Worm (Caenorhabditis elegans) whole organism, L1 larva: Measurements from ENCODE around the gene hlh-34.

ENCODE experiments used
- Y116A8C.19 ChIP-seq: sonication (generic microtip); optimal IDR thresholded peaks from 2 replicates; lab custom pipeline; 2016; ENCODE audit warnings: missing compliant biosample characterization, missing genetic modification characterization, borderline replicate concordance
- aha-1 ChIP-seq: fragments of 150-350 bp; optimal IDR thresholded peaks from 2 replicates; lab custom pipeline; 2014; ENCODE audit warnings: missing biosample characterization, missing genetic modification characterization
- alr-1 ChIP-seq: fragments of 200-800 bp; sonication (Bioruptor generic); optimal IDR thresholded peaks from 2 replicates; lab custom pipeline; 2018; ENCODE audit warnings: borderline replicate concordance, mild to moderate bottlenecking, missing genetic modification characterization, missing compliant biosample characterization
- blmp-1 ChIP-seq: fragments of 150-350 bp; optimal IDR thresholded peaks from 2 replicates; lab custom pipeline; 2014; ENCODE audit warnings: missing biosample characterization, missing genetic modification characterization
- ceh-63 ChIP-seq: fragments of 200-800 bp; sonication (Bioruptor generic); optimal IDR thresholded peaks from 2 replicates; lab custom pipeline; 2018; ENCODE audit warnings: mild to moderate bottlenecking, missing genetic modification characterization, missing compliant biosample characterization
- ceh-90 ChIP-seq: sonication (generic microtip); optimal IDR thresholded peaks from 2 replicates; lab custom pipeline; 2016; ENCODE audit warnings: missing genetic modification characterization, missing compliant biosample characterization
- efl-1 ChIP-seq, 4 experiments: fragments of 150-350 bp; optimal IDR thresholded peaks in 3 of 4; peaks in 1 of 4; 1 replicate in 1 of 4; 2 replicates in 3 of 4; lab custom pipeline; 2014; ENCODE audit warnings: missing biosample characterization in 2 of 4, missing genetic modification characterization in 2 of 4, missing genetic modification reagents in 2 of 4
- egl-27 ChIP-seq, 2 experiments: fragments of 150-350 bp in 1 of 2; sonication (generic microtip); optimal IDR thresholded peaks; 3 replicates each; lab custom pipeline; 2017 to 2018; ENCODE audit warnings: missing biosample characterization in 2 of 2, missing genetic modification characterization in 2 of 2, missing genetic modification reagents in 2 of 2
- elt-2 ChIP-seq: sonication (generic microtip); optimal IDR thresholded peaks from 2 replicates; lab custom pipeline; 2016; ENCODE audit warnings: missing genetic modification characterization, mild to moderate bottlenecking, inconsistent platforms, missing compliant biosample characterization, missing genetic modification reagents
- elt-3 ChIP-seq, 6 experiments: fragments of 150-350 bp in 1 of 6; sonication (generic microtip); optimal IDR thresholded peaks; 2 replicates each; lab custom pipeline; 2017 to 2018; ENCODE audit warnings: missing biosample characterization in 6 of 6, missing genetic modification characterization in 6 of 6, inconsistent platforms in 1 of 6
- fos-1 ChIP-seq: fragments of 150-350 bp; optimal IDR thresholded peaks from 2 replicates; lab custom pipeline; 2014; ENCODE audit warnings: missing biosample characterization, missing genetic modification characterization
- grh-1 ChIP-seq: fragments of 200-800 bp; sonication (Bioruptor generic); IDR thresholded peaks from 2 replicates; pipeline ENCODE4 v1.3.6; 2022; ENCODE audit warnings: missing genetic modification reagents, missing genetic modification characterization, missing compliant biosample characterization
- lin-13 ChIP-seq: fragments of 150-350 bp; optimal IDR thresholded peaks from 2 replicates; lab custom pipeline; 2014; ENCODE audit warnings: missing biosample characterization, missing genetic modification reagents, missing genetic modification characterization
- lin-14 ChIP-seq: fragments of 200-800 bp; sonication (Bioruptor generic); optimal IDR thresholded peaks from 2 replicates; lab custom pipeline; 2018; ENCODE audit warnings: mild to moderate bottlenecking, missing genetic modification characterization, moderate library complexity, missing compliant biosample characterization
- lir-3 ChIP-seq: sonication (generic microtip); optimal IDR thresholded peaks from 2 replicates; lab custom pipeline; 2016; ENCODE audit warnings: mild to moderate bottlenecking, missing genetic modification characterization, moderate library complexity, missing compliant biosample characterization; ENCODE audit not compliant: poor library complexity
- lsy-2 ChIP-seq, 2 experiments: fragments of 150-350 bp; optimal IDR thresholded peaks; 2 replicates each; lab custom pipeline; 2014; ENCODE audit warnings: missing biosample characterization in 2 of 2, missing genetic modification characterization in 2 of 2
- mdl-1 ChIP-seq, 2 experiments: fragments of 150-350 bp; optimal IDR thresholded peaks; 2 replicates each; lab custom pipeline; 2014 to 2017; ENCODE audit warnings: missing biosample characterization in 2 of 2, missing genetic modification characterization in 2 of 2, inconsistent platforms in 1 of 2
- mep-1 ChIP-seq: fragments of 150-350 bp; optimal IDR thresholded peaks from 2 replicates; lab custom pipeline; 2014; ENCODE audit warnings: missing biosample characterization, missing genetic modification characterization
- nhr-237 ChIP-seq: fragments of 150-350 bp; optimal IDR thresholded peaks from 2 replicates; lab custom pipeline; 2014; ENCODE audit warnings: missing biosample characterization, missing genetic modification characterization
- nhr-47 ChIP-seq: sonication (generic microtip); optimal IDR thresholded peaks from 2 replicates; lab custom pipeline; 2016; ENCODE audit warnings: mild to moderate bottlenecking, missing genetic modification characterization, moderate library complexity, missing compliant biosample characterization
- nhr-71 ChIP-seq: sonication (generic microtip); optimal IDR thresholded peaks from 2 replicates; lab custom pipeline; 2016; ENCODE audit warnings: mild to moderate bottlenecking, missing genetic modification characterization, moderate library complexity, missing compliant biosample characterization
- nhr-77 ChIP-seq: fragments of 150-350 bp; optimal IDR thresholded peaks from 2 replicates; lab custom pipeline; 2014; ENCODE audit warnings: missing biosample characterization, missing genetic modification characterization
- nhr-84 ChIP-seq: sonication (generic microtip); optimal IDR thresholded peaks from 2 replicates; lab custom pipeline; 2017; ENCODE audit warnings: missing biosample characterization, missing genetic modification characterization
- nhr-85 ChIP-seq: sonication (generic microtip); peaks from one replicate; lab custom pipeline; 2016; ENCODE audit warnings: missing genetic modification characterization, inconsistent platforms, missing compliant biosample characterization
- pag-3 ChIP-seq: sonication (generic microtip); optimal IDR thresholded peaks from 2 replicates; lab custom pipeline; 2017; ENCODE audit warnings: missing genetic modification characterization, mild to moderate bottlenecking, missing compliant biosample characterization, antibody characterized with exemption, borderline replicate concordance; ENCODE audit not compliant: insufficient read depth
- pax-3 ChIP-seq: fragments of 200-800 bp; sonication (Bioruptor generic); optimal IDR thresholded peaks from 2 replicates; lab custom pipeline; 2018; ENCODE audit warnings: mild to moderate bottlenecking, missing genetic modification characterization, moderate library complexity, missing compliant biosample characterization
- pqm-1 ChIP-seq: sonication (generic microtip); optimal IDR thresholded peaks from 3 replicates; lab custom pipeline; 2017; ENCODE audit warnings: missing biosample characterization, missing genetic modification characterization
- rnt-1 ChIP-seq: sonication (generic microtip); optimal IDR thresholded peaks from 2 replicates; lab custom pipeline; 2016; ENCODE audit warnings: mild to moderate bottlenecking, missing genetic modification characterization, moderate library complexity, missing compliant biosample characterization
- skn-1 ChIP-seq: fragments of 150-350 bp; optimal IDR thresholded peaks from 2 replicates; lab custom pipeline; 2014; ENCODE audit warnings: missing biosample characterization, missing genetic modification characterization
- snu-23 ChIP-seq: sonication (generic microtip); optimal IDR thresholded peaks from 2 replicates; lab custom pipeline; 2016; ENCODE audit warnings: missing genetic modification characterization, missing compliant biosample characterization
- sox-4 ChIP-seq: sonication (generic microtip); optimal IDR thresholded peaks from 2 replicates; lab custom pipeline; 2016; ENCODE audit warnings: missing genetic modification characterization, missing compliant biosample characterization
- sup-37 ChIP-seq: fragments of 200-800 bp; sonication (Bioruptor generic); optimal IDR thresholded peaks from 2 replicates; lab custom pipeline; 2018; ENCODE audit warnings: mild to moderate bottlenecking, missing genetic modification characterization, missing compliant biosample characterization
- swsn-7 ChIP-seq: sonication (generic microtip); optimal IDR thresholded peaks from 2 replicates; lab custom pipeline; 2016; ENCODE audit warnings: missing genetic modification characterization, missing compliant biosample characterization
- tlp-1 ChIP-seq: fragments of 150-350 bp; optimal IDR thresholded peaks from 2 replicates; lab custom pipeline; 2014; ENCODE audit warnings: missing biosample characterization, missing genetic modification characterization
- unc-86 ChIP-seq: sonication (generic microtip); optimal IDR thresholded peaks from 2 replicates; lab custom pipeline; 2016; ENCODE audit warnings: missing genetic modification characterization, missing compliant biosample characterization
- xbp-1 ChIP-seq: sonication (generic microtip); optimal IDR thresholded peaks from 2 replicates; lab custom pipeline; 2016; ENCODE audit warnings: missing genetic modification characterization, missing compliant biosample characterization
- zag-1 ChIP-seq: fragments of 150-350 bp; optimal IDR thresholded peaks from 2 replicates; lab custom pipeline; 2014; ENCODE audit warnings: missing biosample characterization, missing genetic modification characterization
- ztf-11 ChIP-seq, 2 experiments: sonication (generic microtip); optimal IDR thresholded peaks; 2 replicates each; lab custom pipeline; 2016 to 2017; ENCODE audit warnings: missing genetic modification characterization in 2 of 2, missing biosample characterization in 1 of 2, missing compliant biosample characterization in 1 of 2
- ztf-4 ChIP-seq: fragments of 150-350 bp; optimal IDR thresholded peaks from 2 replicates; lab custom pipeline; 2014; ENCODE audit warnings: missing biosample characterization, missing genetic modification characterization

The hlh-34 gene

ce11 chrV:13707295-13707694 lies at the start of gene hlh-34:
Gene hlh-34 (minus strand): TSS chrV:13707395.
- no peak for TF ChIP-seq ceh-90 (tag; lab: Kevin White, UChicago)
- TF ChIP-seq nhr-77 (tag; lab: Kevin White, UChicago), result no peak
- TF ChIP-seq nhr-84 (tag; lab: Kevin White, UChicago), result no peak
- no peak for TF ChIP-seq pax-3 (tag; lab: Kevin White, UChicago)
- TF ChIP-seq pqm-1, result no peak
- TF ChIP-seq nhr-237 (tag; lab: Kevin White, UChicago), result no peak
- TF ChIP-seq unc-86 (tag; lab: Kevin White, UChicago), result no peak
- TF ChIP-seq tlp-1 (tag; lab: Kevin White, UChicago), result no peak
- no peak for TF ChIP-seq grh-1
- TF ChIP-seq lir-3 (tag; lab: Kevin White, UChicago), result no peak
- no peak for TF ChIP-seq sup-37
- TF ChIP-seq alr-1 (tag; lab: Kevin White, UChicago), result no peak
- TF ChIP-seq sox-4 (tag; lab: Kevin White, UChicago), result no peak

- TF ChIP-seq lin-14 (GFP tag; lab: Kevin White, UChicago) (peak; percentile 72), efl-1 (optimal IDR thresholded peaks at IDR 0.05; lab: Kevin White, UChicago) (no peak), efl-1 (GFP tag; optimal IDR thresholded peaks at IDR 0.05 in 1 of 2; lab: Kevin White, UChicago) (peak in 1 of 2 experiments; percentile 11), swsn-7 (tag; lab: Kevin White, UChicago) (no peak), Y116A8C.19 (no peak), pag-3 (no peak), nhr-47 (tag; lab: Kevin White, UChicago) (no peak), ceh-90 (tag; lab: Kevin White, UChicago) (no peak), skn-1 (tag; lab: Kevin White, UChicago) (peak; percentile 56), zag-1 (no peak), nhr-84 (tag; lab: Kevin White, UChicago) (no peak), tlp-1 (tag; lab: Kevin White, UChicago) (no peak), mep-1 (peak; percentile 38), aha-1 (tag; lab: Kevin White, UChicago) (no peak), nhr-85 (peak; percentile 13), pqm-1 (no peak), snu-23 (GFP tag; lab: Kevin White, UChicago) (peak; percentile 24), nhr-71 (peak; percentile 44), blmp-1 (peak; percentile 23), ceh-63 (GFP tag; lab: Kevin White, UChicago) (no peak)
Measured at ce11 chrV:13756359-13757091, 49.3 kb upstream of the hlh-34 start, which contains the start of gene F20G2.2. Gene F20G2.2 (minus strand): TSS chrV:13756409.

DNA sequence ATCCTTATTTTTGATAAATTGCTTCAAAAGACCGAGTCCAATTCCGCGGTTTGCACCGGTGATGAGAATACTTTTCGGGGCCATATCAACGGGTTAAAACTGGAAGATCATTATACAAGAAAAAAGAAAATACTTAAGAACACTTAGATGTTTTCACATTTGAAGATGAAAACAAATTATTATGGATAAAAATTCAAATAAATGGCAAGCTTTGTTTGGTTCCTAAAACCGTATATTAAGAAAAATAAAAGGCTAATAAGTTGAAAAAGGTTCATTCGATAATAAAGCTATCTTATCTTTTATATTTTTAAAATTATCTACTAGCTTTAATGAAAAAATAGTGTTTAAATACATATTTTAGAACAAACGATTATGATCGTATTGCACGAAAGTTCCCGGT lies 46.3 kb upstream of the hlh-34 start, which contains the start of gene F20G2.1:
TSS of gene F20G2.1 (minus strand) at position 101 of the 400 bp plus-strand sequence.
- TF ChIP-seq elt-3 (tag; optimal IDR thresholded peaks at IDR 0.05; lab: Kevin White, UChicago), result no peak
- no peak for TF ChIP-seq lsy-2 (tag; optimal IDR thresholded peaks at IDR 0.05; lab: Kevin White, UChicago)
- TF ChIP-seq ztf-4 (tag; lab: Kevin White, UChicago), result no peak
- TF ChIP-seq, all 84 proteins: peak for 0

- TF ChIP-seq unc-86 (tag; lab: Kevin White, UChicago), result no peak
- peak; percentile 41 for TF ChIP-seq elt-2 (tag; lab: Kevin White, UChicago)
- TF ChIP-seq ceh-63 (GFP tag; lab: Kevin White, UChicago), result no peak
Measured at ce11 chrV:13751811-13752210, 44.6 kb upstream of the hlh-34 start, which contains the start of gene cld-9. Gene cld-9 (minus strand): TSS chrV:13751891.

ce11 chrV:13748658-13749057 lies 41.5 kb upstream of the hlh-34 start, which contains the start of gene F35E12.10:
Gene F35E12.10 (minus strand): TSS chrV:13748758.
- TF ChIP-seq xbp-1 (tag; lab: Kevin White, UChicago) (no peak), lin-13 (no peak), fos-1 (tag; lab: Kevin White, UChicago) (no peak), pag-3 (no peak), elt-3 (tag; optimal IDR thresholded peaks at IDR 0.05; lab: Kevin White, UChicago) (no peak), ztf-11 (tag; optimal IDR thresholded peaks at IDR 0.05; lab: Kevin White, UChicago) (no peak), efl-1 (optimal IDR thresholded peaks at IDR 0.05; lab: Kevin White, UChicago) (no peak), efl-1 (GFP tag; optimal IDR thresholded peaks at IDR 0.05 in 1 of 2; lab: Kevin White, UChicago) (no peak), egl-27 (tag; optimal IDR thresholded peaks at IDR 0.05; lab: Kevin White, UChicago) (no peak), mdl-1 (tag; optimal IDR thresholded peaks at IDR 0.05; lab: Kevin White, UChicago) (no peak), elt-2 (tag; lab: Kevin White, UChicago) (no peak), rnt-1 (tag; lab: Kevin White, UChicago) (no peak)
